Worm (Caenorhabditis elegans): ENCODE data around the gene R01E6.5.

The R01E6.5 gene

DNA sequence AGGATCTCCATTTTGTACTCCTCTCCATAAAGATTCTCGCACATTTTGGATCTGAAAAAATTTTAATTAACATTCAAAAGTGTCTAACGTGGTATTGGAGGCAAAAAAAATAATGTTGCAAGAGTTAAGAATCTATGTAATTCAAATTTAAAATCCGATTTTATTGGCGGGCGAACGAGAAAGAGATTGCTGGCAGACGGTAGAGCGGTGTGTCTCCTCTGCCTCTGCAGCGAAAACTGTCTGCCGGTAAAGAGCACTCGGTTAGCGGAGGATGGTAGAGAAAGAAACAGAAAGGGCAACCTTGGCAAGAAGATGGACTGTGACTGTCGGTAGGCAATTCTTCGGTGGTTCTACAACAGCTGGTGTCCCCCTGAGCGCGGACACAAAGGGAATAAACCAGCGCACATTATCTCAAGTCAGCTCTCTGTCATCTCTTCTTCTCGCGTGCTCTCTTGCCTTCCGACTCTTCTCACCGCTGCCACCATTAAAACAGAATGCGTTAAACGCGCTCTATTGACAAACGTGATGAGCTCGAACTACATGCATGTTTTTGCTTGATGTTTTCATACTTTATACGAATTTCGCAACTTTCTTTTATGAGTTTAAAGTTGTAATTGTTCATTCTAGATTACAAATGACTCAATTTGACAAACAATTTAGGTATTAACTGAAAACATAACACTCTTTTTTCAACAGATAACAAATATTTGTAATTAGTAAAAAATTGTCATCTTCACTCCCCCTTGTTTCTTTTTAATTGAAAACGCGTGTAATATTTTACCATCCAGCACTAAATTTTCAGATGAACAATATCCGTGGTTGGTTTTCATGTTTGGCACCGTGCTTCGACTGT is 17.8 kb upstream of the R01E6.5 start, which contains the start of the genes cdk-4 and F18H3.1:
TSS of gene cdk-4 (minus strand) at position 51 of the 853 bp plus-strand sequence.
TSS of gene F18H3.1 (plus strand) at position 803 of the 853 bp plus-strand sequence.
- TF ChIP-seq him-1 (tag; optimal IDR thresholded peaks at IDR 0.05) (peak; percentile 53), dao-5 (tag; optimal IDR thresholded peaks at IDR 0.05) (no peak)

DNA sequence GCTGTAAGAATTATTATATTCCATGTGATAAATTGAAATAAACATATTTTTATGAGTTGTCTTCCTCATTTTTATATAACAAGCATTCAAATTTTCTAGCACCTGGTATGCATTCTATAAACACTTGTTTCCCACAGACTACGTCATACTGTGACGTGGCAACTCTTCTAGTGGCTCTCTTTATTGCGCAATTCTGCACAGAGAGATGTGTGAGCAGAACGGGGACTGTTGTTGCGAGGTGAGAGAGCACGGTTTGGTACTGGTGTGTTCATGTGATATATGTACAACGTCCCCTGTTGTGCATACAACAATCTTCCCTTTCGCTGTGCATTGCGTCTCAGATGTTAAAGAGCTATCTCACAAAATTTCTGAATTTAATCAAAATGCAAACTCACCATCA is 11.8 kb upstream of the R01E6.5 start:
- TF ChIP-seq W03F9.2 (tag; optimal IDR thresholded peaks at IDR 0.05), result no peak

DNA sequence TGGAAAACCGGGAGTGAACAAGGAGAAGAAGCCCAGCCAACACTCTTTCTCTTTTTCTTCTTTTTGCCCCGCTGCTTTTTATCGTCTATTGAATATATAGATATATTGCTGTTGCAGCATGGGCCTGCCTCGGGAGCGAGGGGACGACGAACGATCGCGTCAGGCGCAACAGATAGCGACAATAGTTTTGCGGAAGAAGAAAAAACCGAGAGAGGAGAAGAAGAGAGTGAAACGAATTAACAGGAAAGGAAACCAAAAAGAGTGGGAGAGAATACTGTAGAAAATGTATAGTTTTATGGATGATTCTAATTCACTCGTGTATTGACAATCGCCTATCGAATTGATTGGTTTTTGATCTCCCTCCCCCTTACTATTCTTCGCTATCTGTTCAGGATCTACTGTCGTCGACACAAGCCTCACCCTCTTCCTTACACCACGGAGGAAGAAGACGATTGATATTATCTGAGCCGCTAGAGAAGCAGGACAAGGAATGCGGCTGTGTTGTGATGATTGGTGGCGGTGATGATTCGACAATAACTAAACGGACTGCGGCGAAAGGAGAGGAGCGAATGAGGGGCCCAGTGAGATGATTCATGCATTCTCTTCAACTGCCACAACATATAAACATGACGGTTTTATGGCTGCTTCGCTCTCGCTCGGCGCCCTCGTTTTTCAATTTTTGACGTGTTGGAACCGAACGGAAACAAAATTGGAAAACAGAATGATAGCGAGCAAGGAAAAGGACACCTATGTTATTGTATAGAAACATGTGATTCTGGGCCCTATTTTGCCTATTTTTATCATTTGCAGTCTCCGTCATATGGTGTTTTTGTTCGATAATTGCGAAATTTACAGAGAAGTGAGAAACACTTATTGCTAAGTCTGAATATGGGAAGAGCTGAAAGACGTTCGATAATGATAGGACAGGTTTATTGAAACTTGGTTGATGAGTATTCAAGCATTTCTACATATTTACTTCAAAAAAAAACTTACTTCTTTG is 10.3 kb upstream of the R01E6.5 start:
- no peak for TF ChIP-seq W03F9.2 (tag; optimal IDR thresholded peaks at IDR 0.05)
- TF ChIP-seq him-1 (tag; optimal IDR thresholded peaks at IDR 0.05), result no peak
- TF ChIP-seq dao-5 (tag; optimal IDR thresholded peaks at IDR 0.05), result no peak

DNA sequence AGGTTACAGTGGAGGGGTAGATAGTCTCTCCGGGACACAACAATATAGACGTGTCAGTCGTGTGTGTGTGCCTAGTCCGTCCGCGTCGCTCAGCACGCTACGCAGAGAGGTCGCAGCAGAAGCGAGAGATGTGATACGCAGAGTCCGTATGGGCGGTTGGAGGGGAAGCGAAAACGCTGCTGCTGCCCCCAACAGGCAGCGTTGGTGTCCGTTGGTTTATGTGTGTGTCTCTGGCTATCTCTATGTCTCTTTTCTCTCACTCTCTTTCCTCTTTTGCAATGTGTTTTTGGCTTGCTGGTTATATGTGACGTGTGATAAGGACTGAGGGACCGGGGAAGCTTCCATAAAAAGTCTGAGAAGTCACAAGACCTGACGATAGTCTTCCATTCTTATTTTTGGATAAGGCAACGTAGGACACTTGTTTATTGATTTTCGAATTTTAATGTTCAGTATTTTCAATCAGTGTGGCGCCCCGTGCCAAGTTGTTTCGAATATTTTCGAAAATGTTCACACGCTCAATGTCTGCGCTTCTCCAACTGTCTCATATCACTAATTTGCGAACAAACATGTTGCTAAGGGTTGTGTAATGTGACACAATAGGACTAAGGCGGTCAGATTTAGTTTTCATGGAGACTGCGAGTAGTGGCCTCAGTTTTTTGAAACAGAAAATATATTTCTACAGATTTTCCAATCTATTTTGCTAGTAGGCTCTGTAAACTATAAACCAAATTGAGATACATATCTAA is 9.3 kb upstream of the R01E6.5 start, which contains the start of gene pab-2:
TSS of gene pab-2 (minus strand) at position 69 of the 746 bp plus-strand sequence.
- no peak for TF ChIP-seq dao-5 (tag; optimal IDR thresholded peaks at IDR 0.05)
- peak; percentile 69 for TF ChIP-seq W03F9.2 (tag; optimal IDR thresholded peaks at IDR 0.05)
- peak; percentile 81 for TF ChIP-seq him-1 (tag; optimal IDR thresholded peaks at IDR 0.05)

DNA sequence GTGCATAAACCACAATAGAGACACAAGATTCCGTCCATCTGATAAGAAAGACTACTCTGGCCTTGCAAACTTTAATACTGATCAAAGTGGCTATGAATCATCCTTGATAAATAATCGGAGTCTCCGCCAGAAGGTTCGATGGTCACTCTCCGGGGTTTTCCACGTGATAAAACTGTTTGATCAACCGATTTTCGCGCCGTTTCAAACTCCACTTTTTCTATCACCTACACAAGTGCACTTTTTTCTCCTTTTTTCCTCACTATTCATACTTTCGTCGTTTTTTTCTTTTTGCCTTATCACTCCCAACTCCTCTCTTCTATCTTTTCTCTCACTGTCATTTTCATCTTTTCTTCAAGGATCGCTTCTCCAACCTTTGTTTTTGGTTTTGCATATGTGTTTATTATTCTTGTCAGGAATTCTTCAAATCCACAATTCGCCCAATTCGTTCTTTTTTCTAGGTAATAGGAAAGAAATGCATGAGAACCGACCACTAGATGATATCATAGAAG is 8.2 kb upstream of the R01E6.5 start, which contains the start of gene F18H3.4:
TSS of gene F18H3.4 (plus strand) at position 459 of the 509 bp plus-strand sequence.
- peak; percentile 39 for TF ChIP-seq W03F9.2 (tag; optimal IDR thresholded peaks at IDR 0.05)
- no peak for TF ChIP-seq dao-5 (tag; optimal IDR thresholded peaks at IDR 0.05)

DNA sequence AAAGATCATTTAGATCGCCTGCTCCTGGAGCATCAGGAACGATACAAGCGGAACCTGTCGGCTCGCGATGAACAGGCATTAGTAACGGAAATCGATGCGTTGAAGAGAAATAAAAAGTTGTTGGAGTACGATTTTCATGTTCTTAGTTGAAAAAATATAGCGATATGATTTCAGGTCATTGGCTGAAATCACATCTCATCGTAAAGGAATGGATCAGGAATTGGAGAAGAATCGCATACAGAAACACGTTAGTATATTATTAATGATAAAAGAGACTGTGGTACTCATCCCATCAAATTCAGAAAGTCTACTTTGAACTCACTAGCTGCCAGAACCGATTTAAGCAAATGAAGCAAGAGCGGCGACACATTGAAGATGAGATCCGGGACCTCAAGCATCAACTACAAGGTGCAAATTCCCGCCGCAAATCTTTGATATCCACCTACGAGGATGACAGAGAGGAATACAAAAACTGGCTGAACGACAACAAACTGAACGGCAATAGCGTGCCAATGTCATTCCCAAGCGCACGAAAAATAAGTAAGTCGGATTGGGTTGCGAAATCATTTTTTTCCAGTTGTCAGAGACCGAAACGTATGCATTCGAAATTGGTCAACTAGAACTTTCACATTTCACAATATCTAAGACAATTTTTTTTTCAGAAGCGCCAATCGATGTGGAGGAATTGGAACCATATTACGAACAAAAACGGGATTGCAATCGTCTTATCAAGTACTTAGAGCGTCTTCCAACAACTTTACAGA is 6.7 kb upstream of the R01E6.5 start:
- TF ChIP-seq dao-5 (tag; optimal IDR thresholded peaks at IDR 0.05) (no peak), W03F9.2 (tag; optimal IDR thresholded peaks at IDR 0.05) (no peak), him-1 (tag; optimal IDR thresholded peaks at IDR 0.05) (no peak)

DNA sequence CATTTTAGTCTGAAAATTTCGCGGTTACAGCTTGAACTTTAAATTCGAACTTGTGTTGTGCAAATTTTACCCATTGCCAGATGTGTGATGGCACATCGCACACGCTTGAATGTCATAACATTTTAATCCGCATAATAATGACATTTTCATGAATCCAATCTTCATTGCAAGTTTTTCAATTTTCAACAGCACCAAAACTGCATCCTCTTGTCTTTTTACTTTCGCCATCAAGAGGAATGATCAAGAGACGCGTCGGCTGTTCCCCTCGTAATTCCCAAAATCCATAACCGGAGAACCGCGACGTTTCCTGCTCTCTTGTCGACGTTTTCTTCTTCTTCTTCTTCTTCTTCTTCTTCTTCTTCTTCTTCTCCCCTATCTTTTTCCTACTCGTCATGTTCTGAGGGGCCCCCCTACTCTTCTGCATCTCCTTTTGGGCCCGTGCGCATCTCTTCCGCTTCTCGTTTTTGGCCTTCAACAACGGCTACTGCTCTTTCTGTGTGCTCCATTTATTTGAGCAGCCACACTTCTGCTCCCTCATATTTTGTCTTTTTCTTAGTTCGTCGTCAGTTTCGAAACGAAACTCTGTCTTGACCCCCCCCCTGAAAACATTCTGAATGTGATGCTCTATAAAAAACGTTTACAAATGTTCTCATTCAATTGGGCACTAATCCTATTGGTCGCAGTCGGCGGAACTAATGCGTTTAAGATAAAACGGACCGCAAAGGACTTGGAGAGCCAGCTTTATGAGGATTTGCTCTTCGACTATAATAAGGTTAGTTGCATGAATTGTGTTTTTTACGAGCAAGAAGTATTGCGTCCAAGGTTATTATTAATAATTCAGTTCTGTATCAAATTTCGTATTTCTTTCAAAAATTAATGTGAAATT is 4.2 kb upstream of the R01E6.5 start, which contains the start of gene acr-12:
TSS of gene acr-12 (plus strand) at position 430 of the 886 bp plus-strand sequence.
- peak; percentile 74 for TF ChIP-seq him-1 (tag; optimal IDR thresholded peaks at IDR 0.05)
- no peak for TF ChIP-seq dao-5 (tag; optimal IDR thresholded peaks at IDR 0.05)
- TF ChIP-seq W03F9.2 (tag; optimal IDR thresholded peaks at IDR 0.05), result no peak

DNA sequence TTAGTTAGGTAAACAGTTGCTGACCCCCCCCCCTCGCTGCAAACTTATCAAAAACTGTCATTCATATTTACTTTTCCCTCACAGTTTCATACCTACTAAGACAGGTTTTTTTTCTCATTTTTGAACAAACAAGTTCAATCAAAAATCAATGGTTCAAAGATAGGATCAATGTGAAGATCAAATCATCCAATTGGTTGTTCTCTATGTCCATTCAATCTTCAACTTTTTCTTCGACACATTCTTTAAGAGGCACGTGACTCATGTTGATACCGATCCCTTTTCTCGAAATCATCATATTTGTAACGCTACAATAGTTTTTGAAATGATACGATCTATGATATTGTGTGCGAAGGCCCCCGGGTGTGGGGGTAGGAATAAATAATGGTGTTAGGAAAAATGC is 2.8 kb downstream of the R01E6.5 start:
- TF ChIP-seq dao-5 (tag; optimal IDR thresholded peaks at IDR 0.05), result no peak
- no peak for TF ChIP-seq W03F9.2 (tag; optimal IDR thresholded peaks at IDR 0.05)
- no peak for TF ChIP-seq him-1 (tag; optimal IDR thresholded peaks at IDR 0.05)

DNA sequence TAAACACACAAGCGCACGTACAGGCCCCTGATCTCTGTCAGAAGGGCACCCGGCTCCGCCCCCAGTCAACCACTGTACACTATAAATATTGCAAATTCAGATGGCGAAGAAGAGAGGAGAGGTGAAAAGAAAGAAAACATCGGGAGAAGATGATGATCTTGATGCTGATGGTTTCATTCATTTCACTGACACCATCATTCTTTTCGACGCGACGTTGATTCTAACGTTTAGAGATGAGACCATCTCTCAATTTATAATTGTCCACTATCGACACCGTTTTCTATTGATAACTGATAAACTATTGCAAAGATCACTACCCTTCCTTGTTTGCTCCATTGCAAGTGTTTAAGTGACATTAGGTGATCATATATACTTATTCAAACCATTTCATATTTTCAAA is 4.5 kb downstream of the R01E6.5 start:
- no peak for TF ChIP-seq him-1 (tag; optimal IDR thresholded peaks at IDR 0.05)

DNA sequence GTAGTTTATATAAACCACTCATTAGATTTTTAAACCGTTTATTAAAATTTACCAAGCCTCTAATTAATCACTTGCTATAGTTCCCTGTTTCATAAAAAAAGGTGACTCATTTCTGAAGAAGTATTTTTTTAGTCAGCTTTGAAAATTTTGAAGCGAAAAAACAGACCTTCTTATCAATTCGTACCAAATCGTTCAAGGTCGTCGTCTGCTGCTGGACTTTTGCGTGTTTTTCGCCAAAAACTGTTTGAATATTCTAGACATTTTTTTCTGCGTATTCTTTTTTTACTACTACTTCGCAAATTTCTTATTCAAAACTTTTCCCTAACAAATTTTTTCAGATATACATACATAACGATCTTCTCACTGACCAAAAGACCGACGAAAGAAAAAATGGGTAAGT is 5.4 kb downstream of the R01E6.5 start, which contains the start of gene cah-4:
TSS of gene cah-4 (plus strand) at position 339 of the 400 bp plus-strand sequence.
- TF ChIP-seq W03F9.2 (tag; optimal IDR thresholded peaks at IDR 0.05), result no peak
- TF ChIP-seq him-1 (tag; optimal IDR thresholded peaks at IDR 0.05), result no peak
- no peak for TF ChIP-seq dao-5 (tag; optimal IDR thresholded peaks at IDR 0.05)

DNA sequence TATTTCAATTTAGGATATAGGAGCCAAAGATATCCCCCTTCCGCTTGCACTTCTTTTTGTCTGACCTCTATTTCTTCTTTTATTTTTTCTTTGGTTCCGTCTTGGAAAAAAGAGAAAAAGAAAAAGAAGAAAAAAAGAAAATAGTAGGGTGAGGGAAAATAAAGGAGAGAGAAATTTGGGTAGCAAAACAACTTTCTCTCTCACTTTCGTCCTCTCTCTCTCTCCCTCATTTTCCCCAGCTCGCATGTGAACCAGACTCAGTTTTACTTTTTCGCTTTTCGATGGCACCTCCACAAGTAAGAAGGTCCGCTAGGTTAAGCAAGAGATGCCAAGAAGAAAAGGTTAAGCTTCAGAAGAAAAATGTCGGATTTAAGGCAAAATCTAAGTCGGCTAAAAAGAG is 5.9 kb downstream of the R01E6.5 start:
- TF ChIP-seq him-1 (tag; optimal IDR thresholded peaks at IDR 0.05) (no peak), W03F9.2 (tag; optimal IDR thresholded peaks at IDR 0.05) (no peak), dao-5 (tag; optimal IDR thresholded peaks at IDR 0.05) (no peak)

Data from whole organism, L4/young adult.